Fruit fly (Drosophila melanogaster): ENCODE measurements around the gene CG32572.

CG32572 gene

dm6 chrX:16723203-16724173, 2.5 kb downstream of the CG32572 start (continued):
- TF ChIP-seq CG6683 (GFP tag; optimal IDR thresholded peaks at IDR 0.05): no peak
- peak; percentile 79 for TF ChIP-seq CG8924 (tag; optimal IDR thresholded peaks at IDR 0.05)
- no peak for TF ChIP-seq cas (GFP tag; IDR thresholded peaks at IDR 0.05)
- peak; percentile 53 for TF ChIP-seq wdn (GFP tag; IDR thresholded peaks at IDR 0.05)
- TF ChIP-seq CG16815 (GFP tag; optimal IDR thresholded peaks at IDR 0.05): peak; percentile 56
- peak; percentile 38 for TF ChIP-seq Mad (GFP tag; optimal IDR thresholded peaks at IDR 0.05)
- TF ChIP-seq CG11093 (GFP tag; IDR thresholded peaks at IDR 0.05): no peak
- no peak for TF ChIP-seq CG7928 (GFP tag; optimal IDR thresholded peaks at IDR 0.05)
- TF ChIP-seq cwo (GFP tag; optimal IDR thresholded peaks at IDR 0.05): peak; percentile 24
- TF ChIP-seq CG17328 (GFP tag; IDR thresholded peaks at IDR 0.05): peak; percentile 76
- peak; percentile 23 for TF ChIP-seq Myb (GFP tag; optimal IDR thresholded peaks at IDR 0.05)
- no peak for TF ChIP-seq HLH54F (GFP tag; optimal IDR thresholded peaks at IDR 0.05)
- TF ChIP-seq Eip74EF (GFP tag; optimal IDR thresholded peaks at IDR 0.05): peak in 1 of 2 experiments; percentile 49
- no peak for TF ChIP-seq danr (GFP tag; IDR thresholded peaks at IDR 0.05)
- no peak for TF ChIP-seq ash1 (GFP tag; optimal IDR thresholded peaks at IDR 0.05)
- TF ChIP-seq wek (GFP tag; optimal IDR thresholded peaks at IDR 0.05): peak; percentile 8
- 0 out of 2 replicates have a peak, but pooled peaks have one; percentile 27 for TF ChIP-seq gsb (GFP tag; IDR thresholded peaks at IDR 0.05)
- peak; percentile 54 for TF ChIP-seq CG1233 (GFP tag; optimal IDR thresholded peaks at IDR 0.05)
- peak; percentile 76 for TF ChIP-seq Dek (tag; optimal IDR thresholded peaks at IDR 0.05)
- TF ChIP-seq bbx (GFP tag; IDR thresholded peaks at IDR 0.05; ENCODE audit: partially characterized antibody): no peak
- TF ChIP-seq CG2202 (tag; optimal IDR thresholded peaks at IDR 0.05): peak; percentile 47
- TF ChIP-seq aop (GFP tag; IDR thresholded peaks at IDR 0.05): no peak
- no peak for TF ChIP-seq CG3065 (GFP tag; optimal IDR thresholded peaks at IDR 0.05)
- 0 out of 2 replicates have a peak, but pooled peaks have one; percentile 13 for TF ChIP-seq rib (GFP tag; IDR thresholded peaks at IDR 0.05)
- TF ChIP-seq Atf-2 (GFP tag; optimal IDR thresholded peaks at IDR 0.05): peak; percentile 59
- TF ChIP-seq zfh1 (GFP tag; IDR thresholded peaks at IDR 0.05): peak; percentile 60; the same call in 1 of the 3 replicates
- no peak for TF ChIP-seq CG8359 (GFP tag; optimal IDR thresholded peaks at IDR 0.05; ENCODE audit: borderline replicate concordance)
- peak; percentile 57 for TF ChIP-seq CG8281 (tag; optimal IDR thresholded peaks at IDR 0.05)
- no peak for TF ChIP-seq trh (GFP tag; optimal IDR thresholded peaks at IDR 0.05)
- no peak for TF ChIP-seq CG1792 (GFP tag; optimal IDR thresholded peaks at IDR 0.05)
- peak; percentile 36; the same call in 1 of the 2 replicates for TF ChIP-seq Poxn (GFP tag; IDR thresholded peaks at IDR 0.05)
- peak; percentile 73 for TF ChIP-seq CG9437 (GFP tag; optimal IDR thresholded peaks at IDR 0.05)
- peak; percentile 71 for TF ChIP-seq Ptx1 (GFP tag; IDR thresholded peaks at IDR 0.05)
- peak; percentile 38 for TF ChIP-seq CG10543 (GFP tag; optimal IDR thresholded peaks at IDR 0.05)
- TF ChIP-seq jigr1 (GFP tag; IDR thresholded peaks at IDR 0.05): no peak
- peak; percentile 5 for TF ChIP-seq CG4820 (GFP tag; optimal IDR thresholded peaks at IDR 0.05)
- peak; percentile 35 for TF ChIP-seq disco-r (GFP tag; optimal IDR thresholded peaks at IDR 0.05)
- TF ChIP-seq Max (GFP tag; optimal IDR thresholded peaks at IDR 0.05): peak; percentile 8
- TF ChIP-seq CHES-1-like (GFP tag; optimal IDR thresholded peaks at IDR 0.05): no peak
- no peak for TF ChIP-seq zen2 (GFP tag; IDR thresholded peaks at IDR 0.05; ENCODE audit: partially characterized antibody)
- no peak for TF ChIP-seq CG13287 (GFP tag; IDR thresholded peaks at IDR 0.05; ENCODE audit: partially characterized antibody)
- TF ChIP-seq croc (GFP tag; conservative IDR thresholded peaks at IDR 0.05): peak; percentile 45; the same call in 2 of the 3 replicates
- no peak for TF ChIP-seq CG9876 (GFP tag; optimal IDR thresholded peaks at IDR 0.05)
- TF ChIP-seq CG31365 (tag; optimal IDR thresholded peaks at IDR 0.05): no peak
- peak; percentile 39 for TF ChIP-seq CG10654 (GFP tag; optimal IDR thresholded peaks at IDR 0.05)
- TF ChIP-seq tup (GFP tag; optimal IDR thresholded peaks at IDR 0.05): no peak
- TF ChIP-seq dmrt99B (tag; optimal IDR thresholded peaks at IDR 0.05): peak; percentile 71
- TF ChIP-seq nau (GFP tag; optimal IDR thresholded peaks at IDR 0.05): peak; percentile 12
